Worm (Caenorhabditis elegans) whole organism, young adult: ENCODE results near the gene dsl-5.

Experiments used
- B0035.1 ChIP-seq: sonication (generic microtip); optimal IDR thresholded peaks from 2 replicates; lab custom pipeline; 2016; ENCODE audit warnings: missing genetic modification characterization, mild to moderate bottlenecking, missing compliant biosample characterization, missing genotype, missing genetic modification reagents
- B0261.1 ChIP-seq: sonication (generic microtip); optimal IDR thresholded peaks from 2 replicates; lab custom pipeline; 2016; ENCODE audit warnings: mild to moderate bottlenecking, missing genetic modification characterization, moderate library complexity, missing compliant biosample characterization
- B0336.3 ChIP-seq: fragments of 200-800 bp; sonication (Bioruptor generic); IDR thresholded peaks from 2 replicates; pipeline ENCODE4 v1.3.6; 2022; ENCODE audit warnings: missing genetic modification characterization, missing compliant biosample characterization
- C06A6.2 ChIP-seq: fragments of 200-800 bp; sonication (Bioruptor generic); conservative IDR thresholded peaks from 2 replicates; pipeline ENCODE4 v1.3.6; 2022; ENCODE audit warnings: missing genetic modification characterization, missing compliant biosample characterization
- F22D6.2 ChIP-seq: sonication (generic microtip); optimal IDR thresholded peaks from 2 replicates; lab custom pipeline; 2016; ENCODE audit warnings: mild to moderate bottlenecking, missing genetic modification characterization, missing compliant biosample characterization
- F33H1.4 ChIP-seq: fragments of 200-800 bp; sonication (Bioruptor generic); IDR thresholded peaks from 2 replicates; pipeline ENCODE4 v1.3.6; 2022; ENCODE audit warnings: missing genetic modification reagents, missing genetic modification characterization, missing compliant biosample characterization
- F49E8.2 ChIP-seq: sonication (generic microtip); optimal IDR thresholded peaks from 3 replicates; lab custom pipeline; 2017; ENCODE audit warnings: missing genetic modification characterization, mild to moderate bottlenecking, missing compliant biosample characterization, antibody characterized with exemption, moderate library complexity; ENCODE audit not compliant: insufficient read depth
- F52B5.7 ChIP-seq: sonication (generic microtip); optimal IDR thresholded peaks from 2 replicates; lab custom pipeline; 2016; ENCODE audit warnings: mild to moderate bottlenecking, missing genetic modification characterization, missing compliant biosample characterization
- F57C9.4 ChIP-seq: sonication (generic microtip); optimal IDR thresholded peaks from 2 replicates; lab custom pipeline; 2017; ENCODE audit warnings: mild to moderate bottlenecking, missing genetic modification characterization, missing compliant biosample characterization
- Y67H2A.10 ChIP-seq: fragments of 200-800 bp; sonication (Bioruptor generic); conservative IDR thresholded peaks from 2 replicates; pipeline ENCODE4 v1.3.6; 2022; ENCODE audit warnings: missing genetic modification reagents, missing genetic modification characterization, missing compliant biosample characterization
- Y79H2A.3 ChIP-seq: fragments of 200-800 bp; sonication (Bioruptor generic); conservative IDR thresholded peaks from 2 replicates; pipeline ENCODE4 v1.3.6; 2022; ENCODE audit warnings: missing genetic modification reagents, missing genetic modification characterization, missing compliant biosample characterization
- Y95B8A.8 ChIP-seq: fragments of 200-800 bp; sonication (Bioruptor generic); IDR thresholded peaks from 2 replicates; pipeline ENCODE4 v1.3.6; 2022; ENCODE audit warnings: missing genetic modification reagents, missing genetic modification characterization, missing compliant biosample characterization
- akir-1 ChIP-seq: fragments of 200-800 bp; sonication (Bioruptor generic); optimal IDR thresholded peaks from 2 replicates; lab custom pipeline; 2018; ENCODE audit warnings: mild to moderate bottlenecking, missing genetic modification characterization, moderate library complexity, missing compliant biosample characterization
- ama-1 ChIP-seq, 3 experiments: fragments of 150-350 bp in 1 of 3; sonication (generic microtip) in 2 of 3; optimal IDR thresholded peaks; 2 replicates each; lab custom pipeline; 2014 to 2018; ENCODE audit warnings: missing biosample characterization in 2 of 3, missing genetic modification characterization in 2 of 3, missing genetic modification reagents in 2 of 3
- aptf-3 ChIP-seq: fragments of 200-800 bp; sonication (Bioruptor generic); IDR thresholded peaks from 2 replicates; pipeline ENCODE4 v1.3.6; 2022; ENCODE audit warnings: missing genetic modification characterization, missing compliant biosample characterization
- athp-1 ChIP-seq: sonication (generic microtip); optimal IDR thresholded peaks from 2 replicates; lab custom pipeline; 2017; ENCODE audit warnings: mild to moderate bottlenecking, missing genetic modification characterization, missing compliant biosample characterization
- attf-6 ChIP-seq: fragments of 200-800 bp; sonication (Bioruptor generic); IDR thresholded peaks from 2 replicates; pipeline ENCODE4 v1.3.6; 2022; ENCODE audit warnings: missing genetic modification reagents, missing genetic modification characterization, missing compliant biosample characterization
- cebp-1 ChIP-seq, 2 experiments: fragments of 200-800 bp in 1 of 2; sonication (Bioruptor generic) in 1 of 2; sonication (generic microtip) in 1 of 2; IDR thresholded peaks in 1 of 2; optimal IDR thresholded peaks in 1 of 2; 2 replicates each; pipeline versions ENCODE4 v1.3.6 to Lab custom; 2017 to 2022; ENCODE audit warnings: missing compliant biosample characterization in 2 of 2, missing genetic modification characterization in 2 of 2, mild to moderate bottlenecking in 1 of 2, missing genetic modification reagents in 1 of 2, moderate library complexity in 1 of 2
- cebp-2 ChIP-seq: fragments of 200-800 bp; sonication (Bioruptor generic); IDR thresholded peaks from 2 replicates; pipeline ENCODE4 v1.3.6; 2022; ENCODE audit warnings: missing genetic modification characterization, missing compliant biosample characterization
- ceh-100 ChIP-seq: fragments of 200-800 bp; sonication (Bioruptor generic); IDR thresholded peaks from 2 replicates; pipeline ENCODE4 v1.3.6; 2022; ENCODE audit warnings: missing genetic modification reagents, missing genetic modification characterization, missing compliant biosample characterization
- ceh-27 ChIP-seq: fragments of 200-800 bp; sonication (Bioruptor generic); optimal IDR thresholded peaks from 2 replicates; lab custom pipeline; 2018; ENCODE audit warnings: mild to moderate bottlenecking, missing genetic modification characterization, moderate library complexity, missing compliant biosample characterization
- ceh-40 ChIP-seq: fragments of 200-800 bp; sonication (Bioruptor generic); IDR thresholded peaks from 2 replicates; pipeline ENCODE4 v1.3.6; 2022; ENCODE audit warnings: missing genetic modification characterization, missing compliant biosample characterization
- dox-1 ChIP-seq: fragments of 200-800 bp; sonication (Bioruptor generic); IDR thresholded peaks from 2 replicates; pipeline ENCODE4 v1.3.6; 2022; ENCODE audit warnings: missing genetic modification reagents, missing genetic modification characterization, missing compliant biosample characterization
- ekl-4 ChIP-seq: fragments of 200-800 bp; sonication (Bioruptor generic); IDR thresholded peaks from 2 replicates; pipeline ENCODE4 v1.3.6; 2022; ENCODE audit warnings: missing genetic modification reagents, missing genetic modification characterization, missing compliant biosample characterization
- fkh-3 ChIP-seq: sonication (generic microtip); optimal IDR thresholded peaks from 2 replicates; lab custom pipeline; 2016; ENCODE audit warnings: mild to moderate bottlenecking, missing genetic modification characterization, missing compliant biosample characterization
- hlh-12 ChIP-seq: sonication (generic microtip); optimal IDR thresholded peaks from 2 replicates; lab custom pipeline; 2016; ENCODE audit warnings: missing genetic modification characterization, missing compliant biosample characterization
- hlh-26 ChIP-seq: fragments of 200-800 bp; sonication (Bioruptor generic); conservative IDR thresholded peaks from 2 replicates; pipeline ENCODE4 v1.3.6; 2022; ENCODE audit warnings: missing genetic modification reagents, missing genetic modification characterization, missing compliant biosample characterization
- hsf-1 ChIP-seq: fragments of 200-800 bp; sonication (Bioruptor generic); IDR thresholded peaks from 2 replicates; pipeline ENCODE4 v1.3.6; 2022; ENCODE audit warnings: missing genetic modification reagents, missing genetic modification characterization, missing compliant biosample characterization
- lin-40 ChIP-seq: sonication (generic microtip); optimal IDR thresholded peaks from 2 replicates; lab custom pipeline; 2016; ENCODE audit warnings: missing genetic modification characterization, mild to moderate bottlenecking, missing compliant biosample characterization, missing genotype, missing genetic modification reagents
- lin-54 ChIP-seq: fragments of 200-800 bp; sonication (Bioruptor generic); optimal IDR thresholded peaks from 2 replicates; lab custom pipeline; 2018; ENCODE audit warnings: mild to moderate bottlenecking, missing genetic modification characterization, missing compliant biosample characterization
- lir-1 ChIP-seq: fragments of 200-800 bp; sonication (Bioruptor generic); conservative IDR thresholded peaks from 2 replicates; pipeline ENCODE4 v1.3.6; 2022; ENCODE audit warnings: missing genetic modification reagents, missing genetic modification characterization, missing compliant biosample characterization
- mcd-1 ChIP-seq: fragments of 200-800 bp; sonication (Bioruptor generic); IDR thresholded peaks from 2 replicates; pipeline ENCODE4 v1.3.6; 2022; ENCODE audit warnings: missing genetic modification reagents, missing genetic modification characterization, missing compliant biosample characterization
- nhr-90 ChIP-seq: sonication (generic microtip); optimal IDR thresholded peaks from 2 replicates; lab custom pipeline; 2016; ENCODE audit warnings: missing genotype, mild to moderate bottlenecking, missing genetic modification characterization, missing compliant biosample characterization
- pbrm-1 ChIP-seq: fragments of 200-800 bp; sonication (Bioruptor generic); IDR thresholded peaks from 2 replicates; pipeline ENCODE4 v1.3.6; 2022; ENCODE audit warnings: missing genetic modification reagents, missing genetic modification characterization, missing compliant biosample characterization
- repo-1 ChIP-seq: sonication (generic microtip); optimal IDR thresholded peaks from 2 replicates; lab custom pipeline; 2017; ENCODE audit warnings: mild to moderate bottlenecking, missing genetic modification characterization, missing compliant biosample characterization
- rpc-1 ChIP-seq, 2 experiments: fragments of 150-350 bp in 1 of 2; sonication (generic microtip) in 1 of 2; optimal IDR thresholded peaks; 2 replicates each; lab custom pipeline; 2014 to 2018; ENCODE audit warnings: missing biosample characterization in 1 of 2, missing genetic modification characterization in 1 of 2, missing genetic modification reagents in 1 of 2, missing genotype in 1 of 2
- sea-2 ChIP-seq: fragments of 200-800 bp; sonication (Bioruptor generic); IDR thresholded peaks from 2 replicates; pipeline ENCODE4 v1.3.6; 2022; ENCODE audit warnings: missing genetic modification characterization, missing compliant biosample characterization
- snpc-1.3 ChIP-seq: sonication (generic microtip); optimal IDR thresholded peaks from 2 replicates; lab custom pipeline; 2017; ENCODE audit warnings: missing genetic modification characterization, mild to moderate bottlenecking, missing compliant biosample characterization, antibody characterized with exemption, moderate library complexity, missing genotype, missing genetic modification reagents; ENCODE audit not compliant: insufficient read depth
- somi-1 ChIP-seq: fragments of 200-800 bp; sonication (Bioruptor generic); optimal IDR thresholded peaks from 2 replicates; lab custom pipeline; 2018; ENCODE audit warnings: mild to moderate bottlenecking, missing genetic modification characterization, missing compliant biosample characterization
- tbp1 ChIP-seq: fragments of 200-800 bp; sonication (Bioruptor generic); optimal IDR thresholded peaks from 2 replicates; lab custom pipeline; 2018; ENCODE audit warnings: mild to moderate bottlenecking, missing genetic modification characterization, missing compliant biosample characterization
- zim-3 ChIP-seq: sonication (generic microtip); optimal IDR thresholded peaks from 2 replicates; lab custom pipeline; 2017; ENCODE audit warnings: mild to moderate bottlenecking, missing genetic modification characterization, moderate library complexity, missing compliant biosample characterization
- ztf-25 ChIP-seq: fragments of 200-800 bp; sonication (Bioruptor generic); IDR thresholded peaks from 2 replicates; pipeline ENCODE4 v1.3.6; 2022; ENCODE audit warnings: missing genetic modification reagents, missing genetic modification characterization, missing compliant biosample characterization
- ztf-3 ChIP-seq: fragments of 200-800 bp; sonication (Bioruptor generic); optimal IDR thresholded peaks from 2 replicates; lab custom pipeline; 2018; ENCODE audit warnings: mild to moderate bottlenecking, missing genetic modification characterization, missing compliant biosample characterization
- ztf-6 ChIP-seq: fragments of 200-800 bp; sonication (Bioruptor generic); IDR thresholded peaks from 2 replicates; pipeline ENCODE4 v1.3.6; 2022; ENCODE audit warnings: missing genetic modification reagents, missing genetic modification characterization, missing compliant biosample characterization

Gene dsl-5

DNA sequence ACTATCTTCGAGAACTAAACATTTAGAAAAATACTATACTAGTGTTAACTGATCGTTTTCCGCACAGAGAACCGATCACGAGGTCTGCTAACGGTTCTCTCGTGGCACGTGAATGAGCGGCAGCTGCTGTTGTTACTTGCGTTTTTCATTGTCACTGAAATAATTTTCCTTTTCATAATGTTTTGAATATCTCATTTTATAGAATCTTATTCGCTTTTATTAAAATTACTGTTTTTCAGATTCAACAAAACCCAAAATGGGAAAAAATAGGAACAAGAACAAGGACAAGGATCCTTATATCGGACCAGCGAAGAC, 15.6 kb upstream of the dsl-5 start, which contains the start of gene F58B3.6:
Gene F58B3.6, plus strand, starts transcription at position 240 of the 315 bp plus-strand sequence.
- TF ChIP-seq ceh-100 (GFP tag; lab: Robert Waterston, UW) (peak; percentile 58), hlh-26 (no peak), cebp-1 (GFP tag; IDR thresholded peaks at IDR 0.05; lab: Robert Waterston, UW) (no peak), cebp-1 (tag; optimal IDR thresholded peaks at IDR 0.05; lab: Kevin White, UChicago) (peak; percentile 46), B0336.3 (no peak), mcd-1 (GFP tag; lab: Robert Waterston, UW) (peak; percentile 43), B0261.1 (tag; lab: Kevin White, UChicago) (no peak), rpc-1 (optimal IDR thresholded peaks at IDR 0.05; lab: Kevin White, UChicago) (no peak), rpc-1 (tag; optimal IDR thresholded peaks at IDR 0.05; lab: Kevin White, UChicago) (no peak)

DNA sequence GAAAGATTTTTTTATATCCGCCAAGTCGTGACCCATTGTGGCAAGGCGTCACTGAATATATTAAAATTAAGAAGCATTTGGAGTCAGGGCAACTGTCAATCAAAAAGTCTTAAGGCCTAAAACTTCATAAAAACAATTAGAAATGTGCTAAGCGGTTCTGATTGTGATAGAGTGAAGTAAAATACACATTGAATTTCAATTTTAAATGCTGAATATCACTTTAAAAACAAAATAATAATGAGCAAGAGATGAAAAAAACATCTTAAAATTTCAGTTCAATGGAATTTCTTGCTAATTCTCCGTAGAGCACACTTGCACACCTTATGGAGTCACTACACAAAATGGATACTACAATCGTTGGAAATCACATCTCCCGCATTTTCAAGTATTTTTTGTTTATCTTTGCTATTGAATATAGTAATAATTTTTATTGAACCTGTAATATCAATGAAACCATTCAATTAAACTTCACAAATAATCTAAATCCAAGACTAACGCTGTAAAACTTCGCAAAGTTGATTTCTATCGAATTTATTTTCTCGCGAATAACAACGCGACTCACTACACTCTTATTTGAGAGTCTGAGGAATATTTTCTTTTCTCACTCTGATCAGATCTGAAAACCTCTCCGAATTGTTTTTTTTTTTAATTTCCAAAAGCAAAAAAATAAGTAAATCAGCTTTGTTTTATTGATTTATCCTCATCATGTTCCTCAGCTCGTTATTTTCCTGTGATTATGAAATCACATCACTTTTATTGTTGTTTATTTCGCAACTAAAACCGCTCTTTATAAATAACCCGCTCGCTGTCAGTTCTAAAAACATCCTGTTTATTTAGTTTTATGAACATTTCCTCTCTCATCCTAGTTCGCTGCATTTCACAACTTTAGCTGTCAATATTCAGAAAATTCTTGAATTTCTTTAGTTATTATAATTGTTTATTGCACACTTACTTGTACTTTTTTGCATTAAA, 14.9 kb upstream of the dsl-5 start, which contains the start of gene mars-1:
Gene mars-1, minus strand, starts transcription at position 51 of the 972 bp plus-strand sequence.
- TF ChIP-seq F52B5.7 (tag; lab: Kevin White, UChicago): no peak
- TF ChIP-seq ekl-4 (GFP tag; lab: Robert Waterston, UW): no peak
- peak; percentile 41 for TF ChIP-seq lin-54 (GFP tag; lab: Kevin White, UChicago)
- TF ChIP-seq B0261.1 (tag; lab: Kevin White, UChicago): no peak
- TF ChIP-seq F57C9.4: no peak
- TF ChIP-seq nhr-90 (tag; lab: Kevin White, UChicago): no peak
- TF ChIP-seq tbp1: peak; percentile 43
- TF ChIP-seq Y79H2A.3 (GFP tag; lab: Robert Waterston, UW): no peak
- TF ChIP-seq zim-3 (tag; lab: Kevin White, UChicago): no peak
- TF ChIP-seq ztf-6 (GFP tag; lab: Robert Waterston, UW): no peak
- no peak for TF ChIP-seq aptf-3
- TF ChIP-seq C06A6.2: no peak
- peak; percentile 18 for TF ChIP-seq lin-40
- no peak for TF ChIP-seq akir-1 (GFP tag; lab: Kevin White, UChicago)
- TF ChIP-seq attf-6 (GFP tag; lab: Robert Waterston, UW): no peak
- 0 out of 2 replicates have a peak, but pooled peaks have one; percentile 24 for TF ChIP-seq pbrm-1 (GFP tag; lab: Robert Waterston, UW)
- TF ChIP-seq sea-2 (GFP tag; lab: Robert Waterston, UW): no peak
- TF ChIP-seq fkh-3 (tag; lab: Kevin White, UChicago): no peak
- TF ChIP-seq Y95B8A.8 (GFP tag; lab: Robert Waterston, UW): no peak
- TF ChIP-seq F22D6.2 (tag; lab: Kevin White, UChicago): no peak
- no peak for TF ChIP-seq athp-1 (tag; lab: Kevin White, UChicago)
- TF ChIP-seq hsf-1 (GFP tag; lab: Robert Waterston, UW): no peak
- TF ChIP-seq Y67H2A.10 (GFP tag; lab: Robert Waterston, UW): no peak
- TF ChIP-seq snpc-1.3: no peak
- TF ChIP-seq lir-1 (GFP tag; lab: Robert Waterston, UW): no peak
- TF ChIP-seq ceh-40 (GFP tag; lab: Robert Waterston, UW): no peak
- TF ChIP-seq ceh-27: peak; percentile 8
- no peak for TF ChIP-seq hlh-12
- no peak for TF ChIP-seq ama-1 (optimal IDR thresholded peaks at IDR 0.05; lab: Kevin White, UChicago)
- no peak for TF ChIP-seq ama-1 (GFP tag; optimal IDR thresholded peaks at IDR 0.05; lab: Kevin White, UChicago)
- TF ChIP-seq dox-1 (GFP tag; lab: Robert Waterston, UW): peak; percentile 36; the same call in 1 of the 2 replicates
- TF ChIP-seq F49E8.2: no peak
- peak; percentile 88 for TF ChIP-seq mcd-1 (GFP tag; lab: Robert Waterston, UW)
- TF ChIP-seq ceh-100 (GFP tag; lab: Robert Waterston, UW): peak; percentile 95
- no peak for TF ChIP-seq cebp-2 (GFP tag; lab: Robert Waterston, UW)
- TF ChIP-seq repo-1 (tag; lab: Kevin White, UChicago): no peak
- TF ChIP-seq B0035.1 (tag; lab: Kevin White, UChicago): no peak
- TF ChIP-seq somi-1 (GFP tag; lab: Kevin White, UChicago): no peak
- TF ChIP-seq ztf-3: no peak
- no peak for TF ChIP-seq ztf-25 (GFP tag; lab: Robert Waterston, UW)
- 0 out of 2 replicates have a peak, but pooled peaks have one; percentile 17 for TF ChIP-seq F33H1.4 (GFP tag; lab: Robert Waterston, UW)
